Worm (Caenorhabditis elegans) whole organism, mixed stage, embryonic: ENCODE data around the gene F54D5.2.

Experiments used
- M03D4.4 ChIP-seq: sonication (generic microtip); optimal IDR thresholded peaks from 2 replicates; lab custom pipeline; 2017; ENCODE audit warnings: mild to moderate bottlenecking, missing genetic modification characterization, missing compliant biosample characterization
- blmp-1 ChIP-seq: fragments of 150-350 bp; optimal IDR thresholded peaks from 2 replicates; lab custom pipeline; 2014; ENCODE audit warnings: missing biosample characterization, missing genetic modification characterization
- ceh-83 ChIP-seq: fragments of 200-800 bp; sonication (Bioruptor generic); optimal IDR thresholded peaks from 2 replicates; lab custom pipeline; 2018; ENCODE audit warnings: mild to moderate bottlenecking, missing genetic modification characterization, missing compliant biosample characterization
- nhr-12 ChIP-seq: fragments of 150-350 bp; optimal IDR thresholded peaks from 2 replicates; lab custom pipeline; 2014; ENCODE audit warnings: missing biosample characterization, missing genetic modification characterization
- nhr-76 ChIP-seq: sonication (generic microtip); optimal IDR thresholded peaks from 2 replicates; lab custom pipeline; 2017; ENCODE audit warnings: missing biosample characterization, missing genetic modification characterization

DNA sequence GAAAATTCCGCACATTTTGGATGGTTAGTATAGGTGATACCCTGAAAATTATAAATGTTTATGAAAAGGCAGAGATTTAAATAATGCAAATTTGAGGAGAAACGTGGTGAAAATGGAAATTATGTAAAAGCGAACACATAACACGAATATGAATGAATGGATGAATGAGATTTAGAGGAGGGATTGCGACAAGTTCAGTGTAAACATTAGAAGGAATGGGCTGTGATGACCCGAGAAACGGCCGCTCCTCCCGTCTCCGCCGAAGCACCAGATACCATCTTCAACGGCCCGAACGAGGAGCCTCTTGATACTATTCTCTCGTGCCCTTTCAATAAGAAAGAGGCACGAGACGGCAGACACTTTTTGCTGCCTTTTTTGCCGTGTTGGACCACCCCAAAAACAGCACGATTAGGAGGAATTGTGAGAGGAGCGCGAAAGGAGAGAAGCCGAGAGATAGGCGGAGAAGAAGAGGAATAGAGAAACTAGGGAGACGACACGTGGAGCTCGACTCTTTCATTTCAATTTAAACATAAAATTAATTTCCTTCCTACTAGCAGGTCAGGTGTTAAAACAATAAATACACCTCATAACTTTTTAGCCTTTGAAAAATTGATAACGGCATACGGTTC is 22.5 kb downstream of the F54D5.2 start, which contains the start of gene gfat-1:
- TF ChIP-seq ceh-83 (no peak), nhr-12 (tag; lab: Kevin White, UChicago) (no peak), M03D4.4 (no peak), nhr-76 (tag; lab: Kevin White, UChicago) (no peak), blmp-1 (tag; lab: Kevin White, UChicago) (no peak)
